Worm (Caenorhabditis elegans): ENCODE data around the gene K08D9.9.

- no peak for TF ChIP-seq nhr-237 (tag; optimal IDR thresholded peaks at IDR 0.05)
- TF ChIP-seq D1046.2 (GFP tag; IDR thresholded peaks at IDR 0.05): no peak
- no peak for TF ChIP-seq snpc-4 (tag; optimal IDR thresholded peaks at IDR 0.05)
- TF ChIP-seq F49E8.2 (tag; optimal IDR thresholded peaks at IDR 0.05; ENCODE audit: borderline replicate concordance): no peak
- no peak for TF ChIP-seq daf-12 (tag; optimal IDR thresholded peaks at IDR 0.05)
- TF ChIP-seq fkh-10 (GFP tag; optimal IDR thresholded peaks at IDR 0.05): no peak
- no peak for TF ChIP-seq daf-16 (GFP tag; optimal IDR thresholded peaks at IDR 0.05)
- TF ChIP-seq daf-16 (tag; optimal IDR thresholded peaks at IDR 0.05): no peak
- TF ChIP-seq aha-1 (tag): no peak
- TF ChIP-seq daf-19 (GFP tag; conservative IDR thresholded peaks at IDR 0.05): no peak
- no peak for TF ChIP-seq unc-62 (GFP tag; optimal IDR thresholded peaks at IDR 0.05 in 1 of 2)
- TF ChIP-seq unc-62 (tag; optimal IDR thresholded peaks at IDR 0.05): no peak
- TF ChIP-seq ceh-82 (tag; optimal IDR thresholded peaks at IDR 0.05): no peak
- TF ChIP-seq ama-1 (optimal IDR thresholded peaks at IDR 0.05): no peak
Measured at ce11 chrV:3200323-3200722, 36.2 kb downstream of the K08D9.9 start, which contains the start of gene K08D9.4.
